Fruit fly (Drosophila melanogaster) whole organism: ENCODE results near the gene Cpr65Au.

ENCODE experiments used
- Dll ChIP-seq: fragments of >200 bp; optimal IDR thresholded peaks from 2 replicates; lab custom pipeline; 2017
- pan ChIP-seq: fragments of >200 bp; optimal IDR thresholded peaks from 2 replicates; lab custom pipeline; 2017
- usp ChIP-seq: fragments of >200 bp; optimal IDR thresholded peaks from 2 replicates; lab custom pipeline; 2017; ENCODE audit warnings: missing biosample characterization, missing genetic modification characterization, mixed read lengths

- TF ChIP-seq Dll (lab: Kevin White, UChicago) (no peak), pan (no peak), usp (GFP tag; lab: Kevin White, UChicago) (no peak)
Measured at dm6 chr3L:6173826-6174255, 41.9 kb upstream of the Cpr65Au start, which contains the start of the genes fmt and CG7376.
